Worm (Caenorhabditis elegans) whole organism, late embryonic: Measurements from ENCODE around the gene spe-51.

ENCODE experiments used
- C08G9.2 ChIP-seq: sonication (generic microtip); optimal IDR thresholded peaks from 2 replicates; lab custom pipeline; 2016; ENCODE audit warnings: mild to moderate bottlenecking, missing genetic modification characterization, moderate library complexity, missing compliant biosample characterization
- F13H6.1 ChIP-seq: sonication (generic microtip); optimal IDR thresholded peaks from 2 replicates; lab custom pipeline; 2016; ENCODE audit warnings: missing genetic modification characterization, missing compliant biosample characterization
- K09A11.1 ChIP-seq: sonication (generic microtip); optimal IDR thresholded peaks from 2 replicates; lab custom pipeline; 2017; ENCODE audit warnings: antibody characterized with exemption, mild to moderate bottlenecking, missing genetic modification characterization, missing compliant biosample characterization; ENCODE audit not compliant: insufficient read depth
- T23F11.4 ChIP-seq: fragments of 200-800 bp; sonication (Bioruptor generic); optimal IDR thresholded peaks from 2 replicates; lab custom pipeline; 2018; ENCODE audit warnings: mild to moderate bottlenecking, missing genetic modification characterization, missing compliant biosample characterization
- ceh-14 ChIP-seq: sonication (generic microtip); optimal IDR thresholded peaks from 2 replicates; lab custom pipeline; 2016; ENCODE audit warnings: missing genotype, missing genetic modification characterization, missing compliant biosample characterization
- ceh-18 ChIP-seq: sonication (generic microtip); optimal IDR thresholded peaks from 2 replicates; lab custom pipeline; 2016; ENCODE audit warnings: missing genetic modification characterization, missing compliant biosample characterization
- ceh-2 ChIP-seq: sonication (generic microtip); optimal IDR thresholded peaks from 2 replicates; lab custom pipeline; 2016; ENCODE audit warnings: missing genotype, missing genetic modification characterization, missing compliant biosample characterization
- ceh-24 ChIP-seq: sonication (generic microtip); optimal IDR thresholded peaks from 2 replicates; lab custom pipeline; 2016; ENCODE audit warnings: mild to moderate bottlenecking, missing genetic modification characterization, missing compliant biosample characterization
- ceh-30 ChIP-seq: fragments of 150-350 bp; optimal IDR thresholded peaks from 2 replicates; lab custom pipeline; 2014; ENCODE audit warnings: missing biosample characterization, missing genetic modification characterization
- ceh-31 ChIP-seq: sonication (generic microtip); optimal IDR thresholded peaks from 2 replicates; lab custom pipeline; 2016; ENCODE audit warnings: missing genetic modification characterization, missing compliant biosample characterization
- ceh-34 ChIP-seq: sonication (generic microtip); optimal IDR thresholded peaks from 2 replicates; lab custom pipeline; 2016; ENCODE audit warnings: mild to moderate bottlenecking, missing genetic modification characterization, missing compliant biosample characterization
- ceh-48 ChIP-seq: sonication (generic microtip); optimal IDR thresholded peaks from 2 replicates; lab custom pipeline; 2016; ENCODE audit warnings: missing genetic modification characterization, inconsistent platforms, missing compliant biosample characterization
- ceh-6 ChIP-seq: fragments of 200-800 bp; sonication (Bioruptor generic); optimal IDR thresholded peaks from 2 replicates; lab custom pipeline; 2018; ENCODE audit warnings: mild to moderate bottlenecking, missing genetic modification characterization, missing compliant biosample characterization
- che-1 ChIP-seq: sonication (generic microtip); optimal IDR thresholded peaks from 2 replicates; lab custom pipeline; 2016; ENCODE audit warnings: mild to moderate bottlenecking, missing genetic modification characterization, missing compliant biosample characterization
- dmd-4 ChIP-seq: sonication (generic microtip); optimal IDR thresholded peaks from 2 replicates; lab custom pipeline; 2016; ENCODE audit warnings: borderline replicate concordance, missing genetic modification characterization, missing compliant biosample characterization
- elt-2 ChIP-seq: sonication (generic microtip); optimal IDR thresholded peaks from 2 replicates; lab custom pipeline; 2016; ENCODE audit warnings: missing genetic modification reagents, missing genetic modification characterization, missing compliant biosample characterization
- elt-4 ChIP-seq: sonication (generic microtip); optimal IDR thresholded peaks from 2 replicates; lab custom pipeline; 2016; ENCODE audit warnings: missing genetic modification characterization, missing compliant biosample characterization
- hlh-30 ChIP-seq: sonication (generic microtip); optimal IDR thresholded peaks from 2 replicates; lab custom pipeline; 2017; ENCODE audit warnings: antibody characterized with exemption, missing genetic modification characterization, missing compliant biosample characterization; ENCODE audit not compliant: insufficient read depth
- madf-2 ChIP-seq: sonication (generic microtip); optimal IDR thresholded peaks from 2 replicates; lab custom pipeline; 2017; ENCODE audit warnings: missing genetic modification characterization, missing compliant biosample characterization
- nfya-1 ChIP-seq: sonication (generic microtip); optimal IDR thresholded peaks from 2 replicates; lab custom pipeline; 2017; ENCODE audit warnings: missing genetic modification characterization, mild to moderate bottlenecking, missing compliant biosample characterization, antibody characterized with exemption, moderate library complexity
- npax-4 ChIP-seq: sonication (generic microtip); optimal IDR thresholded peaks from 2 replicates; lab custom pipeline; 2016; ENCODE audit warnings: missing genetic modification characterization, missing compliant biosample characterization
- pha-2 ChIP-seq: sonication (generic microtip); optimal IDR thresholded peaks from 2 replicates; lab custom pipeline; 2017; ENCODE audit warnings: mild to moderate bottlenecking, missing genetic modification characterization, missing compliant biosample characterization
- pqm-1 ChIP-seq: sonication (generic microtip); optimal IDR thresholded peaks from 2 replicates; lab custom pipeline; 2016; ENCODE audit warnings: missing genetic modification characterization, missing compliant biosample characterization
- pros-1 ChIP-seq: fragments of 150-350 bp; optimal IDR thresholded peaks from 2 replicates; lab custom pipeline; 2014; ENCODE audit warnings: missing biosample characterization, missing genetic modification reagents, missing genetic modification characterization
- ref-2 ChIP-seq: sonication (generic microtip); optimal IDR thresholded peaks from 2 replicates; lab custom pipeline; 2016; ENCODE audit warnings: missing genetic modification characterization, missing compliant biosample characterization
- sox-4 ChIP-seq: sonication (generic microtip); optimal IDR thresholded peaks from 2 replicates; lab custom pipeline; 2017; ENCODE audit warnings: mild to moderate bottlenecking, missing genetic modification characterization, inconsistent platforms, missing compliant biosample characterization
- tbx-2 ChIP-seq: sonication (generic microtip); optimal IDR thresholded peaks from 2 replicates; lab custom pipeline; 2016; ENCODE audit warnings: missing genetic modification characterization, missing compliant biosample characterization
- ttx-3 ChIP-seq: sonication (generic microtip); optimal IDR thresholded peaks from 2 replicates; lab custom pipeline; 2016; ENCODE audit warnings: missing genetic modification reagents, missing genetic modification characterization, missing compliant biosample characterization
- unc-3 ChIP-seq, 2 experiments: fragments of 200-800 bp in 1 of 2; sonication (Bioruptor generic) in 1 of 2; sonication (generic microtip) in 1 of 2; conservative IDR thresholded peaks in 1 of 2; optimal IDR thresholded peaks in 1 of 2; 2 replicates each; pipeline versions ENCODE4 v1.3.6 to Lab custom; 2016 to 2022; ENCODE audit warnings: missing compliant biosample characterization in 2 of 2, missing genetic modification characterization in 2 of 2, missing genetic modification reagents in 1 of 2
- unc-42 ChIP-seq: sonication (generic microtip); optimal IDR thresholded peaks from 2 replicates; lab custom pipeline; 2016; ENCODE audit warnings: missing genotype, missing genetic modification characterization, missing compliant biosample characterization
- unc-55 ChIP-seq: sonication (generic microtip); optimal IDR thresholded peaks from 2 replicates; lab custom pipeline; 2017; ENCODE audit warnings: missing biosample characterization, missing genetic modification reagents, missing genetic modification characterization
- unc-86 ChIP-seq: sonication (generic microtip); optimal IDR thresholded peaks from 2 replicates; lab custom pipeline; 2016; ENCODE audit warnings: missing genetic modification characterization, missing compliant biosample characterization

Gene spe-51

ce11 chrIV:4650624-4651094 is 41.9 kb upstream of the spe-51 start, which contains the start of gene ubc-9:
Gene ubc-9, plus strand, starts transcription at chrIV:4651044.
- no peak for TF ChIP-seq che-1 (tag; lab: Kevin White, UChicago)
- TF ChIP-seq ceh-34, result peak; percentile 22
- peak; percentile 64 for TF ChIP-seq elt-2 (tag; lab: Kevin White, UChicago)
- TF ChIP-seq ceh-18 (tag; lab: Kevin White, UChicago), result peak; percentile 30
- peak; percentile 36 for TF ChIP-seq madf-2 (tag; lab: Kevin White, UChicago)
- TF ChIP-seq unc-3 (GFP tag; conservative IDR thresholded peaks at IDR 0.05; lab: Robert Waterston, UW), result no peak
- no peak for TF ChIP-seq unc-3 (tag; optimal IDR thresholded peaks at IDR 0.05; lab: Kevin White, UChicago)
- no peak for TF ChIP-seq pqm-1 (tag; lab: Kevin White, UChicago)
- peak; percentile 32 for TF ChIP-seq tbx-2 (tag; lab: Kevin White, UChicago)
- TF ChIP-seq hlh-30 (tag; lab: Kevin White, UChicago), result no peak
- TF ChIP-seq ttx-3 (tag; lab: Kevin White, UChicago), result peak; percentile 15
- peak; percentile 96 for TF ChIP-seq ceh-48
- TF ChIP-seq ref-2 (tag; lab: Kevin White, UChicago), result peak; percentile 45
- peak; percentile 27 for TF ChIP-seq C08G9.2 (tag; lab: Kevin White, UChicago)
- TF ChIP-seq ceh-31, result peak; percentile 60
- TF ChIP-seq ceh-30 (tag; lab: Kevin White, UChicago), result no peak
- no peak for TF ChIP-seq sox-4 (tag; lab: Kevin White, UChicago)
- peak; percentile 35 for TF ChIP-seq ceh-14 (tag; lab: Kevin White, UChicago)
- peak; percentile 42 for TF ChIP-seq nfya-1 (tag; lab: Kevin White, UChicago)
- TF ChIP-seq pros-1 (tag; lab: Kevin White, UChicago), result no peak
- peak; percentile 36 for TF ChIP-seq unc-42 (tag; lab: Kevin White, UChicago)
- no peak for TF ChIP-seq dmd-4 (tag; lab: Kevin White, UChicago)

DNA sequence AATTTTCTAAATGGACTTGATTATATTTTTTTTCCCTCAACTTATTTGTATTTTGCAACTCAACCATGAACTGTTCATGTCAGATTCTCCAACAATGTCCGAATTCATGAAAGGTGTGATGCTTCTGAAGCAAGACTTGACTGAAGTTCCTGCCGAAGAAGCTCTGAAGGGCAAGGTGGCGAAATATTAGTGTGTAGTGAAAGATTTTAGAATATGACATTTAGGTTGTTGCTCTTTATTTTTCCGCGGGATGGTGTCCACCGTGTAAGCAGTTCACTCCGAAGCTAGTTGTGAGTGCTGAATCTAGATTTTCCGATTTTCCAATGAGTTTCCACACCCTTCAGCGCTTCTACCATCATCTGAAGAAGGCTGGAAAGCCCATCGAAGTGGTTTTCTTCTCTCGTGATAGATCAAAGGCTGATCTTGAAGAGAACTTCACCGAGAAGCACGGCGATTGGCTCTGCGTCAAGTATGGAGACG is 40.2 kb upstream of the spe-51 start, which contains the start of gene F29B9.5:
F29B9.5 (plus strand) TSS at position 51 of the 480 bp plus-strand sequence.
- TF ChIP-seq elt-4 (tag; lab: Kevin White, UChicago), result no peak
- no peak for TF ChIP-seq ceh-48
- TF ChIP-seq npax-4 (tag; lab: Kevin White, UChicago), result no peak
- TF ChIP-seq unc-42 (tag; lab: Kevin White, UChicago), result no peak
- no peak for TF ChIP-seq T23F11.4 (GFP tag; lab: Kevin White, UChicago)
- TF ChIP-seq K09A11.1 (tag; lab: Kevin White, UChicago), result no peak
- TF ChIP-seq unc-86 (tag; lab: Kevin White, UChicago), result no peak
- no peak for TF ChIP-seq sox-4 (tag; lab: Kevin White, UChicago)
- TF ChIP-seq unc-55, result no peak

- TF ChIP-seq hlh-30 (tag; lab: Kevin White, UChicago), result no peak
- TF ChIP-seq ceh-48, result no peak
- TF ChIP-seq ceh-24 (tag; lab: Kevin White, UChicago), result no peak
- no peak for TF ChIP-seq ceh-31
- TF ChIP-seq elt-4 (tag; lab: Kevin White, UChicago), result no peak
- no peak for TF ChIP-seq ceh-34
These were observed 39.6 kb upstream of the spe-51 start, which contains the start of gene psr-1 for ce11 chrIV:4652962-4653361. Gene psr-1, plus strand, starts transcription at chrIV:4653262.

- TF ChIP-seq F13H6.1 (tag; lab: Kevin White, UChicago) (no peak), che-1 (tag; lab: Kevin White, UChicago) (no peak), pha-2 (no peak), ceh-2 (tag; lab: Kevin White, UChicago) (no peak), pros-1 (tag; lab: Kevin White, UChicago) (no peak), K09A11.1 (tag; lab: Kevin White, UChicago) (no peak), T23F11.4 (GFP tag; lab: Kevin White, UChicago) (no peak), ceh-6 (GFP tag; lab: Kevin White, UChicago) (no peak), ceh-48 (no peak)
These were observed 38.9 kb upstream of the spe-51 start for ce11 chrIV:4653708-4654107.
